Worm (Caenorhabditis elegans): ENCODE data around the gene clc-18.

DNA sequence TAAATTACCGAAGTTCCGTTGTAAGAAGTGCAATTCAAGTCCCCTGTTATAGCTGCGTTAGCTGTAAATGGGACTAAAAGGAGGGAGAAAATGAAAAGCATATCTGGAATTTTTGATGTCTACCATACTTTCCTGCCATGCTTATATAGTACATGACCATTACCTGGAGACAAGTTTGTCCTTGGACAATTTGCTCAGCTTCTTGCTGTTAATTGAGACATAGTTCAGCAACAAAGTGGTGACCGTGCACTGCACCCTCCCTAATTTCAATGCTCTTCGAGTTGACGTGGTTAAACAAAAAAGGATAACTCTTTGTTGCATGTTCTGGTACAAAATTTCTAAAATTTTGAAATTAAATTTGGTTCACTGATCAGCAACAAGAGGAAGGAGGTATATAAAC, 17.7 kb upstream of the clc-18 start, which contains the start of gene T05B4.13:
- no peak for TF ChIP-seq unc-62 (GFP tag; optimal IDR thresholded peaks at IDR 0.05)
- TF ChIP-seq let-607 (tag; optimal IDR thresholded peaks at IDR 0.05) = no peak
- no peak for TF ChIP-seq fkh-3 (tag; optimal IDR thresholded peaks at IDR 0.05)
- no peak for TF ChIP-seq rec-8 (tag; optimal IDR thresholded peaks at IDR 0.05)
- no peak for TF ChIP-seq snpc-4 (GFP tag; optimal IDR thresholded peaks at IDR 0.05)
- TF ChIP-seq snpc-4 (tag; optimal IDR thresholded peaks at IDR 0.05) = no peak
- TF ChIP-seq F37B4.10 (GFP tag; IDR thresholded peaks at IDR 0.05) = no peak
- no peak for TF ChIP-seq Y79H2A.3 (GFP tag; conservative IDR thresholded peaks at IDR 0.05)
- no peak for TF ChIP-seq him-1 (tag; optimal IDR thresholded peaks at IDR 0.05)
- no peak for TF ChIP-seq let-526 (GFP tag; IDR thresholded peaks at IDR 0.05)
